Worm (Caenorhabditis elegans) whole organism, L4/young adult: ENCODE measurements around the gene C33F10.12.

Source experiments
- W03F9.2 ChIP-seq: fragments of 150-350 bp; optimal IDR thresholded peaks from 2 replicates; lab custom pipeline; 2014; ENCODE audit warnings: missing biosample characterization, missing genetic modification characterization
- dao-5 ChIP-seq: sonication (generic microtip); optimal IDR thresholded peaks from 2 replicates; lab custom pipeline; 2016; ENCODE audit warnings: missing genotype, missing genetic modification characterization, moderate library complexity, missing compliant biosample characterization
- him-1 ChIP-seq: sonication (generic microtip); optimal IDR thresholded peaks from 2 replicates; lab custom pipeline; 2016; ENCODE audit warnings: missing genotype, missing genetic modification reagents, missing genetic modification characterization, missing compliant biosample characterization

Gene C33F10.12

ce11 chrII:4837659-4838058 lies at the start of gene C33F10.12:
TSS of gene C33F10.12 (minus strand) at chrII:4837759.
- no peak for TF ChIP-seq him-1
- TF ChIP-seq W03F9.2 (tag; lab: Kevin White, UChicago): no peak
- no peak for TF ChIP-seq dao-5 (tag; lab: Kevin White, UChicago)

- no peak for TF ChIP-seq W03F9.2 (tag; lab: Kevin White, UChicago)
- TF ChIP-seq him-1: no peak
- TF ChIP-seq dao-5 (tag; lab: Kevin White, UChicago): no peak
Measured at ce11 chrII:4885976-4886375, 48.4 kb upstream of the C33F10.12 start, which contains the start of gene R05F9.7. TSS of gene R05F9.7 (plus strand) at chrII:4886276.

- TF ChIP-seq W03F9.2 (tag; lab: Kevin White, UChicago): no peak
- no peak for TF ChIP-seq dao-5 (tag; lab: Kevin White, UChicago)
- no peak for TF ChIP-seq him-1
Measured at ce11 chrII:4884403-4884802, 46.8 kb upstream of the C33F10.12 start.

- no peak for TF ChIP-seq W03F9.2 (tag; lab: Kevin White, UChicago)
Measured at ce11 chrII:4883412-4883811, 45.9 kb upstream of the C33F10.12 start, which contains the start of gene gst-8. TSS of gene gst-8 (plus strand) at chrII:4883712.

- TF ChIP-seq dao-5 (tag; lab: Kevin White, UChicago) (no peak), W03F9.2 (tag; lab: Kevin White, UChicago) (no peak), him-1 (no peak)
Measured at ce11 chrII:4882498-4882897, 44.9 kb upstream of the C33F10.12 start.

- no peak for TF ChIP-seq him-1
Measured at ce11 chrII:4881727-4882126, 44.2 kb upstream of the C33F10.12 start, which contains the start of gene gst-7. TSS of gene gst-7 (plus strand) at chrII:4882062.

ce11 chrII:4879629-4880028 lies 42.1 kb upstream of the C33F10.12 start, which contains the start of gene gst-6:
TSS of gene gst-6 (plus strand) at chrII:4879891.
- TF ChIP-seq W03F9.2 (tag; lab: Kevin White, UChicago): no peak
- TF ChIP-seq dao-5 (tag; lab: Kevin White, UChicago): no peak
- no peak for TF ChIP-seq him-1

- TF ChIP-seq him-1 (no peak), W03F9.2 (tag; lab: Kevin White, UChicago) (no peak), dao-5 (tag; lab: Kevin White, UChicago) (no peak)
Measured at ce11 chrII:4876091-4876490, 38.5 kb upstream of the C33F10.12 start, which contains the start of gene F11G11.13. TSS of gene F11G11.13 (minus strand) at chrII:4876179.

- TF ChIP-seq dao-5 (tag; lab: Kevin White, UChicago) (no peak), him-1 (no peak), W03F9.2 (tag; lab: Kevin White, UChicago) (no peak)
Measured at ce11 chrII:4874335-4874861, 36.8 kb upstream of the C33F10.12 start, which contains the start of gene F11G11.15. TSS of gene F11G11.15 (plus strand) at chrII:4874845.

ce11 chrII:4873029-4873428 lies 35.5 kb upstream of the C33F10.12 start, which contains the start of gene col-73:
TSS of gene col-73 (minus strand) at chrII:4873129.
- TF ChIP-seq dao-5 (tag; lab: Kevin White, UChicago): no peak
- no peak for TF ChIP-seq him-1
- TF ChIP-seq W03F9.2 (tag; lab: Kevin White, UChicago): no peak

ce11 chrII:4871834-4872233 lies 34.3 kb upstream of the C33F10.12 start:
- TF ChIP-seq him-1 (no peak), dao-5 (tag; lab: Kevin White, UChicago) (no peak)

- TF ChIP-seq W03F9.2 (tag; lab: Kevin White, UChicago) (no peak), dao-5 (tag; lab: Kevin White, UChicago) (no peak), him-1 (no peak)
Measured at ce11 chrII:4870691-4871090, 33.1 kb upstream of the C33F10.12 start, which contains the start of gene col-20. TSS of gene col-20 (minus strand) at chrII:4870791.

- TF ChIP-seq W03F9.2 (tag; lab: Kevin White, UChicago) (no peak), dao-5 (tag; lab: Kevin White, UChicago) (no peak), him-1 (no peak)
Measured at ce11 chrII:4869793-4870343, 32.3 kb upstream of the C33F10.12 start.

ce11 chrII:4867476-4867875 lies 29.9 kb upstream of the C33F10.12 start, which contains the start of gene col-17:
TSS of gene col-17 (minus strand) at chrII:4867576.
- no peak for TF ChIP-seq W03F9.2 (tag; lab: Kevin White, UChicago)
- TF ChIP-seq dao-5 (tag; lab: Kevin White, UChicago): no peak
- no peak for TF ChIP-seq him-1

- no peak for TF ChIP-seq W03F9.2 (tag; lab: Kevin White, UChicago)
- no peak for TF ChIP-seq him-1
- no peak for TF ChIP-seq dao-5 (tag; lab: Kevin White, UChicago)
Measured at ce11 chrII:4866045-4866444, 28.5 kb upstream of the C33F10.12 start.
